Worm (Caenorhabditis elegans): ENCODE data around the gene ztf-1.

DNA sequence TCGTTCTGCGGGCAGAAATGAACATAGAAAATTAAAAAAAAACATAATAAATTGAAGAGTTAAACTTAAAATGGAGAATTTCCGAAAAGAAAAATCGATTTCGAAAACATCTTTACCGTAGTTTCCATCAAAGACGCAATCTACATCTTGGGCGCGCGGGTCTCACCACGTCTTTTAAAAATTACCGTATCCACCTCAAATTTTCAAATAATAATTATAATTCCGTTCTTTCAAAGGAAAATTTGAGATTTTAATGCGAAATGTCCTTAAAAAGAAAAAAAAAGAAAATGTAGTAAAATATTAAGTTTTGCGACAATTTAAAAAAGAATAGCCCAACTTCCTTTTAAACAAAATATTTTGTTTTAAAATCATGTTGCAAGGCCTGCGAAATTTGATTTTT is 29.0 kb downstream of the ztf-1 start:
- TF ChIP-seq zip-4 (GFP tag; optimal IDR thresholded peaks at IDR 0.05) (no peak), elt-2 (tag; optimal IDR thresholded peaks at IDR 0.05) (no peak), elt-3 (tag; optimal IDR thresholded peaks at IDR 0.05) (no peak), sox-4 (tag; optimal IDR thresholded peaks at IDR 0.05) (no peak), ces-1 (GFP tag; optimal IDR thresholded peaks at IDR 0.05) (no peak), hlh-17 (GFP tag; optimal IDR thresholded peaks at IDR 0.05; ENCODE audit: borderline replicate concordance) (no peak)
